Fruit fly (Drosophila melanogaster): ENCODE measurements around the gene CG9121.

DNA sequence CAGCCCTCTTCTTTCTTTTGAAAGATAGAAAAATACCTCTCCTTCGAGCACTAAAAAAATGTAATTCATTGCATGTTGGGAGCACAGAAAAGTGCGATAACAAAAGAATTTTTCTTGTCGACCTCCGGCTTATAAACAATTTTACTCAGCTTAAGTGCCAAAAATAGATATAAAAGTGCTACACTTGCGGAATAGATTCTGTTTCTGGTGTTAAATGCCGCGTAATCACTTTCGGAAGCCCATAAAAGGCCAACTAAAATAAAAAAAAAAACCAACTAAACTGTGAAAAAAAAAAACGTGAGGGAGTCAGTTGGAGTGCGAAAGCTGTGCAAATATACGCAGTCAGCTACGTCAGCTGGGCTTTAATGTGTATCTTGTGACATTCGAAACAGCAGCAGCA is 38.8 kb upstream of the CG9121 start:
- no peak for TF ChIP-seq Mnt (GFP tag; optimal IDR thresholded peaks at IDR 0.05)
- no peak for TF ChIP-seq CG11617 (GFP tag; optimal IDR thresholded peaks at IDR 0.05)
- no peak for TF ChIP-seq CG1620 (GFP tag; optimal IDR thresholded peaks at IDR 0.05)

All from whole organism, adult.